Fruit fly (Drosophila melanogaster) whole organism, embryonic: ENCODE data around the gene CG15880.

Source experiments
- Aef1 ChIP-seq: fragments of 200-800 bp; sonication (Bioruptor generic); IDR thresholded peaks from 3 replicates; pipeline ENCODE4 v1.3.6; 2022; ENCODE audit warnings: missing biosample characterization, missing genetic modification characterization
- CG10267 ChIP-seq: fragments of 200-800 bp; sonication (Bioruptor generic); optimal IDR thresholded peaks from 2 replicates; lab custom pipeline; 2018; ENCODE audit warnings: missing biosample characterization, mild to moderate bottlenecking, missing genetic modification characterization, moderate library complexity
- CG10565 ChIP-seq: fragments of 200-800 bp; sonication (Bioruptor generic); optimal IDR thresholded peaks from 3 replicates; lab custom pipeline; 2016; ENCODE audit warnings: missing biosample characterization, mild to moderate bottlenecking, missing genetic modification characterization
- CG10979 ChIP-seq: fragments of 200-800 bp; sonication (Bioruptor generic); optimal IDR thresholded peaks from 2 replicates; lab custom pipeline; 2018; ENCODE audit warnings: missing biosample characterization, mild to moderate bottlenecking, missing genetic modification characterization, moderate library complexity
- CG11560 ChIP-seq: fragments of 200-800 bp; sonication (Bioruptor generic); IDR thresholded peaks from 3 replicates; pipeline ENCODE4 v1.3.6; 2022; ENCODE audit warnings: missing biosample characterization, missing genetic modification characterization
- CG11696 ChIP-seq: fragments of 200-800 bp; sonication (Bioruptor generic); IDR thresholded peaks from 2 replicates; pipeline ENCODE4 v1.3.6; 2022; ENCODE audit warnings: missing biosample characterization, missing genetic modification characterization
- CG14860 ChIP-seq: fragments of 200-800 bp; sonication (Bioruptor generic); IDR thresholded peaks from 3 replicates; pipeline ENCODE4 v1.3.6; 2022; ENCODE audit warnings: missing biosample characterization, missing genetic modification characterization; ENCODE audit not compliant: partially characterized antibody
- CG2875 ChIP-seq: fragments of 200-800 bp; sonication (Bioruptor generic); optimal IDR thresholded peaks from 2 replicates; lab custom pipeline; 2017; ENCODE audit warnings: missing biosample characterization, mild to moderate bottlenecking, missing genetic modification characterization, missing genetic modification reagents
- CG31224 ChIP-seq: fragments of 200-800 bp; sonication (Bioruptor generic); IDR thresholded peaks from 2 replicates; pipeline ENCODE4 v1.3.6; 2022; ENCODE audit warnings: missing biosample characterization, missing genetic modification characterization
- CG31441 ChIP-seq: fragments of 200-800 bp; sonication (Bioruptor generic); IDR thresholded peaks from 2 replicates; pipeline ENCODE4 v1.3.6; 2022; ENCODE audit warnings: missing biosample characterization, missing genetic modification characterization
- CG3163 ChIP-seq: fragments of 200-800 bp; sonication (Bioruptor generic); optimal IDR thresholded peaks from 3 replicates; lab custom pipeline; 2016; ENCODE audit warnings: missing biosample characterization, missing genetic modification characterization
- CG32772 ChIP-seq: fragments of 200-800 bp; sonication (Bioruptor generic); IDR thresholded peaks from 2 replicates; pipeline ENCODE4 v1.3.6; 2022; ENCODE audit warnings: missing biosample characterization, missing genetic modification characterization
- CG3838 ChIP-seq: fragments of 200-800 bp; sonication (Bioruptor generic); optimal IDR thresholded peaks from 3 replicates; lab custom pipeline; 2016; ENCODE audit warnings: missing biosample characterization, missing genetic modification characterization
- CG3995 ChIP-seq: fragments of 200-800 bp; sonication (Bioruptor generic); optimal IDR thresholded peaks from 3 replicates; lab custom pipeline; 2016; ENCODE audit warnings: missing biosample characterization, missing genetic modification characterization
- CG4282 ChIP-seq: fragments of 200-800 bp; sonication (Bioruptor generic); optimal IDR thresholded peaks from 2 replicates; lab custom pipeline; 2016; ENCODE audit warnings: missing biosample characterization, missing genetic modification characterization
- CG4328 ChIP-seq: fragments of 200-800 bp; sonication (Bioruptor generic); optimal IDR thresholded peaks from 3 replicates; lab custom pipeline; 2017; ENCODE audit warnings: missing biosample characterization, missing genetic modification reagents, missing genetic modification characterization
- CG4617 ChIP-seq: fragments of 200-800 bp; sonication (Bioruptor generic); optimal IDR thresholded peaks from 3 replicates; lab custom pipeline; 2016; ENCODE audit warnings: missing biosample characterization, missing genetic modification characterization, borderline replicate concordance
- CG7987 ChIP-seq: fragments of 200-800 bp; sonication (Bioruptor generic); optimal IDR thresholded peaks from 2 replicates; lab custom pipeline; 2018; ENCODE audit warnings: missing biosample characterization, mild to moderate bottlenecking, missing genetic modification characterization, moderate library complexity
- CG8089 ChIP-seq: fragments of 200-800 bp; sonication (Bioruptor generic); optimal IDR thresholded peaks from 3 replicates; lab custom pipeline; 2016; ENCODE audit warnings: missing biosample characterization, missing genetic modification characterization
- CG8290 ChIP-seq, 3 experiments: fragments of 200-800 bp; sonication (Bioruptor generic); optimal IDR thresholded peaks; 2 replicates each; lab custom pipeline; 2016 to 2019; ENCODE audit warnings: missing biosample characterization in 3 of 3, missing genetic modification characterization in 3 of 3, mild to moderate bottlenecking in 2 of 3, moderate library complexity in 1 of 3
- CG8359 ChIP-seq: fragments of 200-800 bp; sonication (Bioruptor generic); optimal IDR thresholded peaks from 2 replicates; lab custom pipeline; 2017; ENCODE audit warnings: missing biosample characterization, mild to moderate bottlenecking, missing genetic modification characterization, borderline replicate concordance
- CG8388 ChIP-seq: fragments of 200-800 bp; sonication (Bioruptor generic); optimal IDR thresholded peaks from 2 replicates; lab custom pipeline; 2019; ENCODE audit warnings: missing biosample characterization, mild to moderate bottlenecking, missing genetic modification characterization, moderate library complexity
- CG9609 ChIP-seq: fragments of 200-800 bp; sonication (Bioruptor generic); optimal IDR thresholded peaks from 3 replicates; lab custom pipeline; 2016; ENCODE audit warnings: missing biosample characterization, missing genetic modification characterization
- CG9817 ChIP-seq: fragments of 200-800 bp; sonication (Bioruptor generic); optimal IDR thresholded peaks from 2 replicates; lab custom pipeline; 2018; ENCODE audit warnings: missing biosample characterization, mild to moderate bottlenecking, missing genetic modification characterization, moderate library complexity
- D19A ChIP-seq: fragments of 200-800 bp; optimal IDR thresholded peaks from 3 replicates; lab custom pipeline; 2019; ENCODE audit warnings: missing biosample characterization, mild to moderate bottlenecking, missing genetic modification characterization, moderate library complexity
- Fer3 ChIP-seq: fragments of 200-800 bp; sonication (Bioruptor generic); optimal IDR thresholded peaks from 2 replicates; lab custom pipeline; 2018; ENCODE audit warnings: missing biosample characterization, mild to moderate bottlenecking, missing genetic modification characterization, moderate library complexity
- Gsc ChIP-seq: fragments of 200-800 bp; sonication (Bioruptor generic); IDR thresholded peaks from 2 replicates; pipeline ENCODE4 v1.3.6; 2022; ENCODE audit warnings: missing biosample characterization, missing genetic modification characterization
- Stat92E ChIP-seq, 3 experiments: fragments of >200 bp in 2 of 3; fragments of 200-800 bp in 1 of 3; sonication (Bioruptor generic) in 1 of 3; optimal IDR thresholded peaks; 2 replicates each; lab custom pipeline; 2017 to 2019; ENCODE audit warnings: missing biosample characterization in 3 of 3, missing genetic modification characterization in 3 of 3, mild to moderate bottlenecking in 1 of 3, moderate library complexity in 1 of 3
- Taf1 ChIP-seq: fragments of 200-800 bp; sonication (Bioruptor generic); IDR thresholded peaks from 2 replicates; pipeline ENCODE4 v1.3.6; 2022; ENCODE audit warnings: missing biosample characterization, missing genetic modification characterization
- amos ChIP-seq: fragments of 200-800 bp; sonication (Bioruptor generic); IDR thresholded peaks from 2 replicates; pipeline ENCODE4 v1.3.6; 2022; ENCODE audit warnings: missing biosample characterization, missing genetic modification characterization; ENCODE audit not compliant: partially characterized antibody
- da ChIP-seq: fragments of 200-800 bp; sonication (Bioruptor generic); optimal IDR thresholded peaks from 2 replicates; lab custom pipeline; 2016; ENCODE audit warnings: missing biosample characterization, missing genetic modification characterization
- dimm ChIP-seq: fragments of 200-800 bp; sonication (Bioruptor generic); IDR thresholded peaks from 2 replicates; pipeline ENCODE4 v1.3.6; 2022; ENCODE audit warnings: missing biosample characterization, missing genetic modification characterization
- disco-r ChIP-seq: fragments of 200-800 bp; sonication (Bioruptor generic); optimal IDR thresholded peaks from 2 replicates; lab custom pipeline; 2016; ENCODE audit warnings: missing biosample characterization, missing genetic modification characterization
- dmrt11E ChIP-seq: fragments of 200-800 bp; sonication (Bioruptor generic); optimal IDR thresholded peaks from 3 replicates; lab custom pipeline; 2018; ENCODE audit warnings: missing biosample characterization, mild to moderate bottlenecking, missing genetic modification characterization, moderate library complexity
- ewg ChIP-seq: fragments of 200-800 bp; sonication (Bioruptor generic); optimal IDR thresholded peaks from 3 replicates; lab custom pipeline; 2017; ENCODE audit warnings: mild to moderate bottlenecking, missing biosample characterization, missing genetic modification reagents, missing genetic modification characterization
- gfzf ChIP-seq: fragments of 200-800 bp; sonication (Bioruptor generic); optimal IDR thresholded peaks from 2 replicates; lab custom pipeline; 2016; ENCODE audit warnings: missing biosample characterization, mild to moderate bottlenecking, missing genetic modification characterization, moderate library complexity
- gro ChIP-seq: fragments of 200-800 bp; sonication (Bioruptor generic); optimal IDR thresholded peaks from 2 replicates; lab custom pipeline; 2016; ENCODE audit warnings: missing biosample characterization, missing genetic modification characterization
- kay ChIP-seq: fragments of 200-800 bp; sonication (Bioruptor generic); optimal IDR thresholded peaks from 2 replicates; lab custom pipeline; 2016; ENCODE audit warnings: missing biosample characterization, missing genetic modification characterization
- klu ChIP-seq: fragments of 200-800 bp; sonication (Bioruptor generic); IDR thresholded peaks from 2 replicates; pipeline ENCODE4 v1.3.6; 2022; ENCODE audit warnings: missing biosample characterization, missing genetic modification characterization
- kni ChIP-seq: fragments of 200-800 bp; sonication (Bioruptor generic); optimal IDR thresholded peaks from 3 replicates; lab custom pipeline; 2017; ENCODE audit warnings: mild to moderate bottlenecking, missing biosample characterization, missing genetic modification reagents, missing genetic modification characterization
- mirr ChIP-seq: fragments of 200-800 bp; sonication (Bioruptor generic); optimal IDR thresholded peaks from 3 replicates; lab custom pipeline; 2018; ENCODE audit warnings: missing biosample characterization, mild to moderate bottlenecking, missing genetic modification characterization
- nmo ChIP-seq: fragments of 200-800 bp; sonication (Bioruptor generic); optimal IDR thresholded peaks from 2 replicates; lab custom pipeline; 2018; ENCODE audit warnings: missing biosample characterization, mild to moderate bottlenecking, missing genetic modification characterization, moderate library complexity
- oc ChIP-seq: fragments of 200-800 bp; sonication (Bioruptor generic); optimal IDR thresholded peaks from 2 replicates; lab custom pipeline; 2018; ENCODE audit warnings: missing biosample characterization, mild to moderate bottlenecking, missing genetic modification characterization, moderate library complexity
- otp ChIP-seq: fragments of 200-800 bp; sonication (Bioruptor generic); IDR thresholded peaks from 3 replicates; pipeline ENCODE4, ENCODE4 v1.3.6; 2022; ENCODE audit warnings: missing biosample characterization, missing genetic modification characterization
- sd ChIP-seq: fragments of 200-800 bp; sonication (Bioruptor generic); optimal IDR thresholded peaks from 3 replicates; lab custom pipeline; 2018; ENCODE audit warnings: missing biosample characterization, mild to moderate bottlenecking, missing genetic modification characterization, moderate library complexity
- sima ChIP-seq: fragments of 200-800 bp; sonication (Bioruptor generic); optimal IDR thresholded peaks from 2 replicates; lab custom pipeline; 2016; ENCODE audit warnings: missing biosample characterization, missing genetic modification characterization
- tio ChIP-seq: fragments of 200-800 bp; sonication (Bioruptor generic); optimal IDR thresholded peaks from 2 replicates; lab custom pipeline; 2017; ENCODE audit warnings: missing biosample characterization, missing genetic modification characterization, inconsistent platforms
- unc-4 ChIP-seq: fragments of 200-800 bp; sonication (Bioruptor generic); IDR thresholded peaks from 2 replicates; pipeline ENCODE4 v1.3.6; 2022; ENCODE audit warnings: missing biosample characterization, missing genetic modification characterization; ENCODE audit not compliant: partially characterized antibody

The CG15880 gene

DNA sequence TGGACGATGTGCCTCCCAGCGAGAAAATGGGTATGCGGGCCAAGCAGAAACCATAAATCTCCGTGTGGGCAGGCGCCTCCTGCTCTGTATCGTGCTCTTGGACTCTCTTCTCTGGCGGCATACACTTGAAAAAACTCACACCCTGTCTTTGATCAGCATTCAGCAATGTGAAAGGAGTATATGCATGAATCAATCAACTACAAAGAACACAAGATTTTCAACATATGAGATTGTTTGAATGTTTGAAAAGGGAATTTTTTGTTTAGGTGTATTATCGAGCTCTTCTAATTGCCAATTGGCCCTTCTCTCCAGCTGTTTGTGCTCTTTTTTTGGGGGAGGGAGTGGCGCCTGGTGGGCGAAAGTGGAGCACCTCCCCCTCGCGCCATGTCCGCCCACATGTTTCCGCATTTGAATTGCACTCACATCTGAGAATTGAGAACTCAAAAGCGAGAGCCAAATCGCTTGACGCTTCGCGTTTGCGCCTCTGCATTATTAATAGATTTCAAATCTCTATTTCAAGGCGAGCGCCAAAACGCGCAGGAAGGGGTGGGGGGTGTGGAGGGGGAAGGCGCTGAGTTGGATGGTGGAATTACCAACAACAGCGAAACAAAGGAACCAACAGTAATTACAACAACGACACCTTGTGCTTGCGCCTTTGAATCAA, 27.7 kb upstream of the CG15880 start (continued):
- TF ChIP-seq nmo (GFP tag; lab: Kevin White, UChicago): peak; percentile 77
- peak; percentile 50 for TF ChIP-seq sima
- peak; percentile 74 for TF ChIP-seq mirr (GFP tag; lab: Kevin White, UChicago)
- TF ChIP-seq CG32772 (GFP tag; lab: Robert Waterston, UW): peak; percentile 83
- peak; percentile 62 for TF ChIP-seq da (GFP tag; lab: Kevin White, UChicago)
- TF ChIP-seq amos: no peak
- peak; percentile 88 for TF ChIP-seq CG9609 (GFP tag; lab: Kevin White, UChicago)
- TF ChIP-seq CG8290 (GFP tag; optimal IDR thresholded peaks at IDR 0.05; lab: Kevin White, UChicago): peak; percentile 57
- TF ChIP-seq CG8290 (tag; optimal IDR thresholded peaks at IDR 0.05; lab: Kevin White, UChicago): peak in 1 of 2 experiments; percentile 97
- TF ChIP-seq CG3163 (GFP tag; lab: Kevin White, UChicago): peak; percentile 86
- TF ChIP-seq CG11560 (tag; lab: Robert Waterston, UW): peak; percentile 78
- TF ChIP-seq CG31224 (GFP tag; lab: Robert Waterston, UW): peak; percentile 80; the same call in 1 of the 2 replicates
- peak; percentile 76 for TF ChIP-seq Taf1 (GFP tag; lab: Robert Waterston, UW)
- TF ChIP-seq tio (GFP tag; lab: Kevin White, UChicago): peak; percentile 54
- TF ChIP-seq otp (GFP tag; lab: Robert Waterston, UW): peak; percentile 85
- peak; percentile 37 for TF ChIP-seq CG8359
- peak; percentile 73 for TF ChIP-seq CG4328 (GFP tag; lab: Kevin White, UChicago)
- no peak for TF ChIP-seq gfzf
- TF ChIP-seq dmrt11E (tag; lab: Kevin White, UChicago): peak; percentile 35
- peak; percentile 63 for TF ChIP-seq Gsc (GFP tag; lab: Robert Waterston, UW)
- TF ChIP-seq CG11696 (GFP tag; lab: Robert Waterston, UW): peak; percentile 75
- peak; percentile 88 for TF ChIP-seq CG9817 (tag; lab: Kevin White, UChicago)
- TF ChIP-seq CG7987: peak; percentile 52
- TF ChIP-seq Stat92E (GFP tag; optimal IDR thresholded peaks at IDR 0.05; lab: Kevin White, UChicago): no peak
- peak; percentile 38 for TF ChIP-seq CG4617 (GFP tag; lab: Kevin White, UChicago)
- TF ChIP-seq Fer3 (tag; lab: Kevin White, UChicago): peak; percentile 91
- TF ChIP-seq CG8388: peak; percentile 73
- peak; percentile 86 for TF ChIP-seq oc
- TF ChIP-seq CG4282: peak; percentile 21
- TF ChIP-seq CG3838 (GFP tag; lab: Kevin White, UChicago): peak; percentile 50
- TF ChIP-seq CG10267: peak; percentile 68
- TF ChIP-seq D19A (tag; lab: Kevin White, UChicago): peak; percentile 72
- TF ChIP-seq CG10565: peak; percentile 17
- TF ChIP-seq gro: peak; percentile 69
- peak; percentile 78 for TF ChIP-seq CG31441 (GFP tag; lab: Robert Waterston, UW)
- TF ChIP-seq CG8089 (GFP tag; lab: Kevin White, UChicago): peak; percentile 83
- TF ChIP-seq CG10979 (tag; lab: Kevin White, UChicago): peak; percentile 74
- TF ChIP-seq unc-4: no peak
- TF ChIP-seq disco-r: peak; percentile 73
- no peak for TF ChIP-seq CG14860 (GFP tag; lab: Robert Waterston, UW)
- peak; percentile 69 for TF ChIP-seq klu (GFP tag; lab: Robert Waterston, UW)
- peak; percentile 65 for TF ChIP-seq kay (GFP tag; lab: Kevin White, UChicago)
- peak; percentile 86 for TF ChIP-seq CG2875 (GFP tag; lab: Kevin White, UChicago)
- no peak for TF ChIP-seq kni (GFP tag; lab: Kevin White, UChicago)
- peak; percentile 74 for TF ChIP-seq ewg (GFP tag; lab: Kevin White, UChicago)
- TF ChIP-seq dimm (GFP tag; lab: Robert Waterston, UW): peak; percentile 84
- TF ChIP-seq Aef1 (GFP tag; lab: Robert Waterston, UW): peak; percentile 83
- TF ChIP-seq CG3995 (GFP tag; lab: Kevin White, UChicago): peak; percentile 31
- TF ChIP-seq sd (tag; lab: Kevin White, UChicago): peak; percentile 57
